Fruit fly (Drosophila melanogaster) whole organism, larva: ENCODE measurements around the gene CG31516.
A peak's percentile ranks its signal among the peaks of the same experiment; 100 is the strongest.
"Not testable (repeated sequence)": the region's sequence is repeated elsewhere in the genome, so short reads cannot be mapped to it uniquely, and the experiment has no call there.

ENCODE experiments used
- noc ChIP-seq: fragments of 200-800 bp; sonication (Bioruptor generic); optimal IDR thresholded peaks from 3 replicates; lab custom pipeline; 2019; ENCODE audit warnings: missing biosample characterization, mild to moderate bottlenecking, missing genetic modification characterization, moderate library complexity

CG31516 gene

dm6 chr3R:4232139-4233017, 12.4 kb upstream of the CG31516 start, which contains the start of gene CG14641:
TSS of gene CG14641 (minus strand) at chr3R:4232342.
- TF ChIP-seq noc: no peak

- peak; percentile 87 for TF ChIP-seq noc
These were observed 9.3 kb upstream of the CG31516 start, which contains the start of gene DhpD for dm6 chr3R:4229137-4229764. TSS of gene DhpD (minus strand) at chr3R:4229238.

dm6 chr3R:4228426-4228825, 8.5 kb upstream of the CG31516 start:
- TF ChIP-seq noc: no peak

dm6 chr3R:4220780-4221179, 850 bp upstream of the CG31516 start:
- TF ChIP-seq noc: no peak

dm6 chr3R:4215264-4215993, 4.5 kb downstream of the CG31516 start, which contains the start of gene CG14636:
TSS of gene CG14636 (minus strand) at chr3R:4215314.
- TF ChIP-seq noc: peak; percentile 68

dm6 chr3R:4214601-4215000, 5.3 kb downstream of the CG31516 start:
- TF ChIP-seq noc: no peak

dm6 chr3R:4214038-4214437, 5.9 kb downstream of the CG31516 start:
- no peak for TF ChIP-seq noc

- TF ChIP-seq noc: not testable (repeated sequence)
These were observed 8.4 kb downstream of the CG31516 start, which contains the start of gene aux for dm6 chr3R:4211483-4211882. TSS of gene aux (plus strand) at chr3R:4211783.

dm6 chr3R:4197055-4197454, 22.9 kb downstream of the CG31516 start, which contains the start of gene beta-Man:
TSS of gene beta-Man (plus strand) at chr3R:4197206.
- TF ChIP-seq noc: no peak

dm6 chr3R:4190160-4190559, 29.8 kb downstream of the CG31516 start, which contains the start of gene Dsk:
TSS of gene Dsk (minus strand) at chr3R:4190260.
- no peak for TF ChIP-seq noc

- TF ChIP-seq noc: peak; percentile 1
These were observed 33.0 kb downstream of the CG31516 start for dm6 chr3R:4186820-4187540.

dm6 chr3R:4180543-4181214, 39.3 kb downstream of the CG31516 start:
- no peak for TF ChIP-seq noc

- TF ChIP-seq noc: no peak
These were observed 41.0 kb downstream of the CG31516 start for dm6 chr3R:4178750-4179485.

- TF ChIP-seq noc: no peak
These were observed 43.2 kb downstream of the CG31516 start for dm6 chr3R:4176728-4177127.

- TF ChIP-seq noc: no peak
These were observed 45.0 kb downstream of the CG31516 start for dm6 chr3R:4174975-4175374.
